Fruit fly (Drosophila melanogaster) Kc167 (cell line): ENCODE results near the gene Uqcc1.

Experiments used
- Myc ChIP-seq: fragments of >200 bp; optimal IDR thresholded peaks from 2 replicates; lab custom pipeline; 2017; ENCODE audit warnings: missing external identifiers
- insv ChIP-seq: fragments of >200 bp; optimal IDR thresholded peaks from 3 replicates; lab custom pipeline; 2018; ENCODE audit warnings: missing external identifiers
- psq ChIP-seq: fragments of >200 bp; optimal IDR thresholded peaks from 2 replicates; lab custom pipeline; 2017; ENCODE audit warnings: missing external identifiers
- ttk ChIP-seq: sonication (Bioruptor generic); optimal IDR thresholded peaks from 2 replicates; lab custom pipeline; 2017; ENCODE audit warnings: missing external identifiers

- TF ChIP-seq insv (lab: Kevin White, UChicago), result no peak
- no peak for TF ChIP-seq ttk (lab: Kevin White, UChicago)
- TF ChIP-seq psq (lab: Kevin White, UChicago), result no peak
- TF ChIP-seq Myc, result no peak
These were observed 21.7 kb upstream of the Uqcc1 start, which contains the start of gene Galphai for dm6 chr3L:6979387-6980249.
